Fruit fly (Drosophila melanogaster): ENCODE measurements around the gene Naa40.

Gene Naa40

DNA sequence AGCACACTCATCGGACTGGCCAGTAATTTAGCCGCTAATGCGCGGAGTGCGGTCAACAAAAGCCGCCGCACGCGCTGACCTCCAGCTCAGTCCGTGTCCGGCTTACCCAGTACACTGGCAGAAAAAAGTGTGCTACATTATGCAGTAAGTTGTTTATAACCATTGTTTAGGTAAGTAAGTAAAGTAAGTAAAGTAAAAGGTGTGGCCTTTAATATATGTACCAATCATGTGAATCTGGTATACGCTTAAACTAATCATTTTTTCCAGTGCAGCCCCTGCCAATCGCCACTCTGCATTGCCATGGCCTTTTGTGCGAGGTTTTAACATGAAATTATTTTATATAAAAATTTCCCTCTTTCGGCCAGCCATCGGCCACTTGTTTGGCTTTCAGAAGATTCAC is 13.3 kb downstream of the Naa40 start (continued):
- TF ChIP-seq Chrac-16 (GFP tag; optimal IDR thresholded peaks at IDR 0.05) (no peak), CG3995 (GFP tag; optimal IDR thresholded peaks at IDR 0.05) (no peak), p53 (GFP tag; optimal IDR thresholded peaks at IDR 0.05) (no peak), zfh1 (GFP tag; IDR thresholded peaks at IDR 0.05) (peak; percentile 54; the same call in 2 of the 3 replicates), CG6175 (GFP tag; IDR thresholded peaks at IDR 0.05) (no peak), Asciz (GFP tag; optimal IDR thresholded peaks at IDR 0.05) (no peak), ci (GFP tag; IDR thresholded peaks at IDR 0.05) (peak; percentile 62; the same call in 2 of the 3 replicates), D (optimal IDR thresholded peaks at IDR 0.05) (no peak), D (GFP tag; optimal IDR thresholded peaks at IDR 0.05) (no peak), Optix (GFP tag; IDR thresholded peaks at IDR 0.05) (peak; percentile 46; the same call in 1 of the 3 replicates), ap (GFP tag; IDR thresholded peaks at IDR 0.05) (no peak), CG4424 (GFP tag; optimal IDR thresholded peaks at IDR 0.05) (no peak), Oaz (GFP tag; IDR thresholded peaks at IDR 0.05) (no peak), Atf6 (GFP tag; IDR thresholded peaks at IDR 0.05) (no peak), crp (GFP tag; optimal IDR thresholded peaks at IDR 0.05) (no peak), ssp (GFP tag; IDR thresholded peaks at IDR 0.05) (no peak), Bteb2 (GFP tag; optimal IDR thresholded peaks at IDR 0.05) (no peak), CG8388 (GFP tag; optimal IDR thresholded peaks at IDR 0.05) (no peak), CG8944 (GFP tag; optimal IDR thresholded peaks at IDR 0.05) (no peak), Atf3 (GFP tag; optimal IDR thresholded peaks at IDR 0.05) (no peak), CG10431 (GFP tag; optimal IDR thresholded peaks at IDR 0.05) (no peak), CG11504 (tag; optimal IDR thresholded peaks at IDR 0.05) (peak; percentile 32), CG12104 (GFP tag; optimal IDR thresholded peaks at IDR 0.05) (no peak), oc (tag; optimal IDR thresholded peaks at IDR 0.05) (no peak), H2.0 (GFP tag; IDR thresholded peaks at IDR 0.05) (0 out of 2 replicates have a peak, but pooled peaks have one; percentile 13), CG7372 (GFP tag; IDR thresholded peaks at IDR 0.05) (no peak), nmo (GFP tag; optimal IDR thresholded peaks at IDR 0.05) (no peak), Camta (GFP tag; optimal IDR thresholded peaks at IDR 0.05) (peak; percentile 2), CG1024 (GFP tag; IDR thresholded peaks at IDR 0.05) (no peak), hth (optimal IDR thresholded peaks at IDR 0.05) (no peak), sug (tag; optimal IDR thresholded peaks at IDR 0.05) (no peak), Blimp-1 (GFP tag; optimal IDR thresholded peaks at IDR 0.05) (no peak), slbo (GFP tag; IDR thresholded peaks at IDR 0.05) (no peak), vfl (GFP tag; optimal IDR thresholded peaks at IDR 0.05) (no peak), CG33557 (GFP tag; optimal IDR thresholded peaks at IDR 0.05) (no peak), MBD-R2 (GFP tag; IDR thresholded peaks at IDR 0.05) (no peak), CG17385 (GFP tag; optimal IDR thresholded peaks at IDR 0.05) (no peak), CG10274 (GFP tag; optimal IDR thresholded peaks at IDR 0.05) (no peak), lov (optimal IDR thresholded peaks at IDR 0.05) (no peak), lov (GFP tag; IDR thresholded peaks at IDR 0.05) (no peak), CG10462 (GFP tag; optimal IDR thresholded peaks at IDR 0.05) (no peak), gcm2 (GFP tag; optimal IDR thresholded peaks at IDR 0.05) (no peak), CG32767 (GFP tag; IDR thresholded peaks at IDR 0.05) (no peak), CG3281 (GFP tag; optimal IDR thresholded peaks at IDR 0.05) (no peak), fru (optimal IDR thresholded peaks at IDR 0.05) (no peak), CG11695 (GFP tag; IDR thresholded peaks at IDR 0.05) (no peak), sna (GFP tag; IDR thresholded peaks at IDR 0.05; ENCODE audit: partially characterized antibody) (no peak), CG34224 (GFP tag; IDR thresholded peaks at IDR 0.05; ENCODE audit: partially characterized antibody) (no peak), tio (GFP tag; optimal IDR thresholded peaks at IDR 0.05) (no peak), CHES-1-like (GFP tag; optimal IDR thresholded peaks at IDR 0.05) (no peak), CG15601 (tag; optimal IDR thresholded peaks at IDR 0.05) (no peak), gro (GFP tag; optimal IDR thresholded peaks at IDR 0.05) (no peak), grau (tag; optimal IDR thresholded peaks at IDR 0.05) (peak; percentile 0), Usf (GFP tag; optimal IDR thresholded peaks at IDR 0.05) (no peak)
